Fruit fly (Drosophila melanogaster) whole organism, embryonic: ENCODE results near the gene kirre.

ENCODE experiments used
- Asciz ChIP-seq: fragments of 200-800 bp; sonication (Bioruptor generic); optimal IDR thresholded peaks from 2 replicates; lab custom pipeline; 2017; ENCODE audit warnings: missing biosample characterization, mild to moderate bottlenecking, missing genetic modification characterization, missing genetic modification reagents
- B-H1 ChIP-seq: fragments of 200-800 bp; sonication (Bioruptor generic); IDR thresholded peaks from 3 replicates; pipeline ENCODE4 v1.3.6; 2022; ENCODE audit warnings: missing biosample characterization, missing genetic modification characterization
- CG10209 ChIP-seq: fragments of 200-800 bp; sonication (Bioruptor generic); optimal IDR thresholded peaks from 3 replicates; lab custom pipeline; 2017; ENCODE audit warnings: missing biosample characterization, mild to moderate bottlenecking, missing genetic modification characterization, missing genetic modification reagents
- CG11560 ChIP-seq: fragments of 200-800 bp; sonication (Bioruptor generic); IDR thresholded peaks from 3 replicates; pipeline ENCODE4 v1.3.6; 2022; ENCODE audit warnings: missing biosample characterization, missing genetic modification characterization
- CG12659 ChIP-seq: fragments of 200-800 bp; sonication (Bioruptor generic); optimal IDR thresholded peaks from 3 replicates; lab custom pipeline; 2017; ENCODE audit warnings: mild to moderate bottlenecking, missing biosample characterization, missing genetic modification reagents, missing genetic modification characterization
- CG13775 ChIP-seq: fragments of 200-800 bp; sonication (Bioruptor generic); optimal IDR thresholded peaks from 3 replicates; lab custom pipeline; 2017; ENCODE audit warnings: missing biosample characterization, mild to moderate bottlenecking, missing genetic modification characterization
- CG15601 ChIP-seq: fragments of 200-800 bp; sonication (Bioruptor generic); optimal IDR thresholded peaks from 3 replicates; lab custom pipeline; 2019; ENCODE audit warnings: missing biosample characterization, mild to moderate bottlenecking, missing genetic modification characterization, moderate library complexity
- CG16779 ChIP-seq: fragments of 200-800 bp; sonication (Bioruptor generic); IDR thresholded peaks from 2 replicates; pipeline ENCODE4 v1.3.6; 2022; ENCODE audit warnings: missing biosample characterization, missing genetic modification characterization
- CG17186 ChIP-seq: fragments of 200-800 bp; sonication (Bioruptor generic); optimal IDR thresholded peaks from 3 replicates; lab custom pipeline; 2017; ENCODE audit warnings: missing biosample characterization, missing genetic modification reagents, missing genetic modification characterization
- CG17385 ChIP-seq: fragments of 200-800 bp; sonication (Bioruptor generic); optimal IDR thresholded peaks from 3 replicates; lab custom pipeline; 2018; ENCODE audit warnings: missing biosample characterization, mild to moderate bottlenecking, missing genetic modification characterization
- CG17802 ChIP-seq: fragments of 200-800 bp; sonication (Bioruptor generic); optimal IDR thresholded peaks from 2 replicates; lab custom pipeline; 2018; ENCODE audit warnings: missing biosample characterization, mild to moderate bottlenecking, missing genetic modification characterization, moderate library complexity
- CG18599 ChIP-seq: fragments of 200-800 bp; sonication (Bioruptor generic); optimal IDR thresholded peaks from 3 replicates; lab custom pipeline; 2017; ENCODE audit warnings: missing biosample characterization, missing genetic modification characterization, mild to moderate bottlenecking, moderate library complexity, missing genetic modification reagents
- CG2129 ChIP-seq: fragments of 200-800 bp; sonication (Bioruptor generic); IDR thresholded peaks from 2 replicates; pipeline ENCODE4 v1.3.6; 2022; ENCODE audit warnings: missing biosample characterization, missing genetic modification characterization; ENCODE audit not compliant: partially characterized antibody
- CG31224 ChIP-seq: fragments of 200-800 bp; sonication (Bioruptor generic); IDR thresholded peaks from 2 replicates; pipeline ENCODE4 v1.3.6; 2022; ENCODE audit warnings: missing biosample characterization, missing genetic modification characterization
- CG6272 ChIP-seq: fragments of 200-800 bp; sonication (Bioruptor generic); IDR thresholded peaks from 2 replicates; pipeline ENCODE4 v1.3.6; 2022; ENCODE audit warnings: missing biosample characterization, missing genetic modification characterization
- CG7987 ChIP-seq: fragments of 200-800 bp; sonication (Bioruptor generic); optimal IDR thresholded peaks from 2 replicates; lab custom pipeline; 2018; ENCODE audit warnings: missing biosample characterization, mild to moderate bottlenecking, missing genetic modification characterization, moderate library complexity
- CG9932 ChIP-seq: fragments of 200-800 bp; sonication (Bioruptor generic); IDR thresholded peaks from 2 replicates; pipeline ENCODE4 v1.3.6; 2022; ENCODE audit warnings: missing biosample characterization, missing genetic modification characterization
- Dip3 ChIP-seq: fragments of 200-800 bp; sonication (Bioruptor generic); optimal IDR thresholded peaks from 3 replicates; lab custom pipeline; 2016; ENCODE audit warnings: missing biosample characterization, missing genetic modification characterization
- Doc3 ChIP-seq: fragments of 200-800 bp; sonication (Bioruptor generic); IDR thresholded peaks from 3 replicates; pipeline ENCODE4 v1.3.6; 2022; ENCODE audit warnings: missing biosample characterization, missing genetic modification characterization; ENCODE audit not compliant: partially characterized antibody
- E2f2 ChIP-seq: fragments of 200-800 bp; sonication (Bioruptor generic); IDR thresholded peaks from 2 replicates; pipeline ENCODE4 v1.3.6; 2022; ENCODE audit warnings: missing biosample characterization, missing genetic modification characterization
- Fer3 ChIP-seq: fragments of 200-800 bp; sonication (Bioruptor generic); optimal IDR thresholded peaks from 2 replicates; lab custom pipeline; 2018; ENCODE audit warnings: missing biosample characterization, mild to moderate bottlenecking, missing genetic modification characterization, moderate library complexity
- Gsc ChIP-seq: fragments of 200-800 bp; sonication (Bioruptor generic); IDR thresholded peaks from 2 replicates; pipeline ENCODE4 v1.3.6; 2022; ENCODE audit warnings: missing biosample characterization, missing genetic modification characterization
- HLHmδ ChIP-seq: fragments of 200-800 bp; sonication (Bioruptor generic); optimal IDR thresholded peaks from 2 replicates; lab custom pipeline; 2018; ENCODE audit warnings: missing biosample characterization, mild to moderate bottlenecking, missing genetic modification characterization, moderate library complexity
- Kr ChIP-seq: fragments of 200-800 bp; sonication (Bioruptor generic); optimal IDR thresholded peaks from 2 replicates; lab custom pipeline; 2017; ENCODE audit warnings: missing biosample characterization, mild to moderate bottlenecking, missing genetic modification characterization
- MBD-R2 ChIP-seq: fragments of 200-800 bp; sonication (Bioruptor generic); IDR thresholded peaks from 2 replicates; pipeline ENCODE4 v1.3.6; 2022; ENCODE audit warnings: missing biosample characterization, missing genetic modification characterization
- MESR4 ChIP-seq: fragments of 200-800 bp; sonication (Bioruptor generic); optimal IDR thresholded peaks from 2 replicates; lab custom pipeline; 2018; ENCODE audit warnings: missing biosample characterization, mild to moderate bottlenecking, missing genetic modification characterization, moderate library complexity
- MTF-1 ChIP-seq: fragments of 200-800 bp; sonication (Bioruptor generic); optimal IDR thresholded peaks from 2 replicates; lab custom pipeline; 2018; ENCODE audit warnings: missing biosample characterization, mild to moderate bottlenecking, missing genetic modification characterization, borderline replicate concordance
- Myb ChIP-seq: fragments of 200-800 bp; sonication (Bioruptor generic); optimal IDR thresholded peaks from 2 replicates; lab custom pipeline; 2016; ENCODE audit warnings: missing biosample characterization, missing genetic modification characterization
- NC2β ChIP-seq: fragments of 200-800 bp; sonication (Bioruptor generic); optimal IDR thresholded peaks from 2 replicates; lab custom pipeline; 2016; ENCODE audit warnings: missing biosample characterization, missing genetic modification characterization
- Nf-YC ChIP-seq: fragments of 200-800 bp; optimal IDR thresholded peaks from 3 replicates; lab custom pipeline; 2019; ENCODE audit warnings: missing biosample characterization, mild to moderate bottlenecking, missing genetic modification characterization, moderate library complexity
- Opbp ChIP-seq: fragments of 200-800 bp; sonication (Bioruptor generic); IDR thresholded peaks from 3 replicates; pipeline ENCODE4 v1.3.6; 2022; ENCODE audit warnings: missing biosample characterization, missing genetic modification characterization; ENCODE audit not compliant: partially characterized antibody
- Scr ChIP-seq: fragments of 200-800 bp; sonication (Bioruptor generic); IDR thresholded peaks from 2 replicates; pipeline ENCODE4 v1.3.6; 2022; ENCODE audit warnings: missing biosample characterization, missing genetic modification characterization; ENCODE audit not compliant: partially characterized antibody
- Sry-β ChIP-seq: fragments of 200-800 bp; sonication (Bioruptor generic); optimal IDR thresholded peaks from 2 replicates; lab custom pipeline; 2018; ENCODE audit warnings: missing biosample characterization, mild to moderate bottlenecking, missing genetic modification characterization, moderate library complexity
- Xrp1 ChIP-seq: fragments of 200-800 bp; sonication (Bioruptor generic); IDR thresholded peaks from 2 replicates; pipeline ENCODE4 v1.3.6; 2022; ENCODE audit warnings: missing biosample characterization, missing genetic modification characterization
- corto ChIP-seq: fragments of 200-800 bp; sonication (Bioruptor generic); optimal IDR thresholded peaks from 2 replicates; lab custom pipeline; 2016; ENCODE audit warnings: missing biosample characterization, mild to moderate bottlenecking, missing genetic modification characterization, moderate library complexity
- gt ChIP-seq: fragments of 200-800 bp; sonication (Bioruptor generic); IDR thresholded peaks from 2 replicates; pipeline ENCODE4 v1.3.6; 2022; ENCODE audit warnings: missing biosample characterization, missing genetic modification characterization
- hbn ChIP-seq: fragments of 200-800 bp; sonication (Bioruptor generic); IDR thresholded peaks from 2 replicates; pipeline ENCODE4 v1.3.6; 2022; ENCODE audit warnings: missing biosample characterization, missing genetic modification characterization; ENCODE audit not compliant: partially characterized antibody
- inv ChIP-seq: fragments of 200-800 bp; sonication (Bioruptor generic); IDR thresholded peaks from 2 replicates; pipeline ENCODE4 v1.3.6; 2022; ENCODE audit warnings: missing biosample characterization, missing genetic modification characterization; ENCODE audit not compliant: partially characterized antibody
- jing ChIP-seq: fragments of 200-800 bp; sonication (Bioruptor generic); optimal IDR thresholded peaks from 2 replicates; lab custom pipeline; 2018; ENCODE audit warnings: missing biosample characterization, mild to moderate bottlenecking, missing genetic modification characterization
- kah ChIP-seq: fragments of 200-800 bp; sonication (Bioruptor generic); optimal IDR thresholded peaks from 2 replicates; lab custom pipeline; 2018; ENCODE audit warnings: missing biosample characterization, mild to moderate bottlenecking, missing genetic modification characterization
- lilli ChIP-seq: fragments of 200-800 bp; sonication (Bioruptor generic); optimal IDR thresholded peaks from 3 replicates; lab custom pipeline; 2016; ENCODE audit warnings: missing biosample characterization, missing genetic modification characterization
- pfk ChIP-seq: fragments of 200-800 bp; sonication (Bioruptor generic); optimal IDR thresholded peaks from 2 replicates; lab custom pipeline; 2018; ENCODE audit warnings: missing biosample characterization, mild to moderate bottlenecking, missing genetic modification characterization, moderate library complexity
- pnt ChIP-seq: fragments of 200-800 bp; sonication (Bioruptor generic); optimal IDR thresholded peaks from 3 replicates; lab custom pipeline; 2016; ENCODE audit warnings: missing biosample characterization, missing genetic modification characterization
- pum ChIP-seq: fragments of 200-800 bp; sonication (Bioruptor generic); optimal IDR thresholded peaks from 2 replicates; lab custom pipeline; 2016; ENCODE audit warnings: missing biosample characterization, missing genetic modification characterization
- pzg ChIP-seq: fragments of 200-800 bp; sonication (Bioruptor generic); optimal IDR thresholded peaks from 3 replicates; lab custom pipeline; 2018; ENCODE audit warnings: missing biosample characterization, mild to moderate bottlenecking, missing genetic modification characterization, moderate library complexity
- row ChIP-seq: fragments of 200-800 bp; sonication (Bioruptor generic); IDR thresholded peaks from 3 replicates; pipeline ENCODE4 v1.3.6; 2022; ENCODE audit warnings: missing biosample characterization, missing genetic modification characterization
- sima ChIP-seq: fragments of 200-800 bp; sonication (Bioruptor generic); optimal IDR thresholded peaks from 2 replicates; lab custom pipeline; 2016; ENCODE audit warnings: missing biosample characterization, missing genetic modification characterization
- sna ChIP-seq: fragments of 200-800 bp; sonication (Bioruptor generic); IDR thresholded peaks from 2 replicates; pipeline ENCODE4 v1.3.6; 2022; ENCODE audit warnings: missing biosample characterization, missing genetic modification characterization; ENCODE audit not compliant: partially characterized antibody
- tna ChIP-seq: fragments of 200-800 bp; sonication (Bioruptor generic); IDR thresholded peaks from 2 replicates; pipeline ENCODE4 v1.3.6; 2022; ENCODE audit warnings: missing biosample characterization, missing genetic modification characterization; ENCODE audit not compliant: partially characterized antibody
- wor ChIP-seq: fragments of 200-800 bp; sonication (Bioruptor generic); IDR thresholded peaks from 2 replicates; pipeline ENCODE4 v1.3.6; 2022; ENCODE audit warnings: missing biosample characterization, missing genetic modification characterization

kirre gene

dm6 chrX:2727506-2727905 is 12.7 kb upstream of the kirre start, which contains the start of gene dwg (continued):
- no peak for TF ChIP-seq kah (GFP tag; lab: Kevin White, UChicago)
- no peak for TF ChIP-seq CG9932 (GFP tag; lab: Robert Waterston, UW)
- TF ChIP-seq Nf-YC, result no peak
- peak; percentile 77 for TF ChIP-seq Myb (GFP tag; lab: Kevin White, UChicago)
- no peak for TF ChIP-seq Dip3 (GFP tag; lab: Kevin White, UChicago)
- TF ChIP-seq CG6272 (GFP tag; lab: Robert Waterston, UW), result no peak
- TF ChIP-seq NC2β, result no peak
- peak; percentile 53 for TF ChIP-seq CG17186 (GFP tag; lab: Kevin White, UChicago)
- no peak for TF ChIP-seq Asciz (GFP tag; lab: Kevin White, UChicago)
- TF ChIP-seq CG11560, result no peak
- peak; percentile 82 for TF ChIP-seq Scr (GFP tag; lab: Robert Waterston, UW)
- TF ChIP-seq CG16779 (GFP tag; lab: Robert Waterston, UW), result no peak
- TF ChIP-seq CG13775, result no peak
- peak; percentile 79 for TF ChIP-seq Doc3 (GFP tag; lab: Robert Waterston, UW)
- no peak for TF ChIP-seq B-H1 (GFP tag; lab: Robert Waterston, UW)
- no peak for TF ChIP-seq corto (GFP tag; lab: Kevin White, UChicago)
- TF ChIP-seq Gsc, result no peak
- peak; percentile 53 for TF ChIP-seq pzg (GFP tag; lab: Kevin White, UChicago)
- TF ChIP-seq row, result peak; percentile 17; the same call in 1 of the 3 replicates
- no peak for TF ChIP-seq Xrp1 (GFP tag; lab: Robert Waterston, UW)
- peak; percentile 81 for TF ChIP-seq sna (GFP tag; lab: Robert Waterston, UW)
- no peak for TF ChIP-seq Fer3 (tag; lab: Kevin White, UChicago)
- TF ChIP-seq CG18599 (GFP tag; lab: Kevin White, UChicago), result no peak
- no peak for TF ChIP-seq jing (GFP tag; lab: Kevin White, UChicago)
- peak; percentile 62 for TF ChIP-seq tna (GFP tag; lab: Robert Waterston, UW)
- no peak for TF ChIP-seq sima
- TF ChIP-seq E2f2, result peak; percentile 54
- no peak for TF ChIP-seq CG17802 (tag; lab: Kevin White, UChicago)
- no peak for TF ChIP-seq CG31224 (GFP tag; lab: Robert Waterston, UW)
- TF ChIP-seq lilli, result no peak
- TF ChIP-seq pnt (GFP tag; lab: Kevin White, UChicago), result no peak
- peak; percentile 4 for TF ChIP-seq Sry-β (GFP tag; lab: Kevin White, UChicago)
- TF ChIP-seq CG12659 (GFP tag; lab: Kevin White, UChicago), result no peak
- peak; percentile 75 for TF ChIP-seq MBD-R2 (GFP tag; lab: Robert Waterston, UW)
- no peak for TF ChIP-seq wor (GFP tag; lab: Robert Waterston, UW)
- no peak for TF ChIP-seq Kr (GFP tag; lab: Kevin White, UChicago)
- TF ChIP-seq pum, result no peak
- TF ChIP-seq gt, result no peak
- TF ChIP-seq Opbp, result peak; percentile 82; the same call in 2 of the 3 replicates
- peak; percentile 66 for TF ChIP-seq MESR4 (GFP tag; lab: Kevin White, UChicago)
- TF ChIP-seq CG15601 (tag; lab: Kevin White, UChicago), result no peak
- no peak for TF ChIP-seq pfk
- peak; percentile 65 for TF ChIP-seq inv (GFP tag; lab: Robert Waterston, UW)
- no peak for TF ChIP-seq HLHmδ (GFP tag; lab: Kevin White, UChicago)
- TF ChIP-seq CG7987 (GFP tag; lab: Kevin White, UChicago), result no peak
- TF ChIP-seq CG10209, result no peak
- TF ChIP-seq hbn (GFP tag; lab: Robert Waterston, UW), result peak; percentile 83
- TF ChIP-seq MTF-1 (GFP tag; lab: Kevin White, UChicago), result no peak
- peak; percentile 78 for TF ChIP-seq CG2129 (GFP tag; lab: Robert Waterston, UW)
- no peak for TF ChIP-seq CG17385 (GFP tag; lab: Kevin White, UChicago)
